Worm (Caenorhabditis elegans): ENCODE measurements around the gene T21C9.13.

ce11 chrV:10589774-10590528, 7.1 kb upstream of the T21C9.13 start, which contains the start of gene ttr-23:
- TF ChIP-seq nhr-28 (tag; optimal IDR thresholded peaks at IDR 0.05) = no peak
- no peak for TF ChIP-seq nhr-76 (tag; optimal IDR thresholded peaks at IDR 0.05)
- TF ChIP-seq mep-1 (tag; optimal IDR thresholded peaks at IDR 0.05) = no peak
- no peak for TF ChIP-seq blmp-1 (tag; optimal IDR thresholded peaks at IDR 0.05)
- TF ChIP-seq lsy-2 (tag; optimal IDR thresholded peaks at IDR 0.05) = no peak
- no peak for TF ChIP-seq ztf-11 (tag; optimal IDR thresholded peaks at IDR 0.05)
- no peak for TF ChIP-seq snpc-4 (tag; optimal IDR thresholded peaks at IDR 0.05)
- TF ChIP-seq elt-3 (tag; optimal IDR thresholded peaks at IDR 0.05) = no peak
- TF ChIP-seq ceh-83 (GFP tag; optimal IDR thresholded peaks at IDR 0.05) = no peak
- no peak for TF ChIP-seq pha-4 (tag; optimal IDR thresholded peaks at IDR 0.05)
- no peak for TF ChIP-seq unc-62 (GFP tag; optimal IDR thresholded peaks at IDR 0.05)

All from whole organism, mixed stage, embryonic.